Worm (Caenorhabditis elegans) whole organism, young adult: Measurements from ENCODE around the gene Y49E10.25.

Source experiments
- B0261.1 ChIP-seq: sonication (generic microtip); optimal IDR thresholded peaks from 2 replicates; lab custom pipeline; 2016; ENCODE audit warnings: mild to moderate bottlenecking, missing genetic modification characterization, moderate library complexity, missing compliant biosample characterization
- C06A6.2 ChIP-seq: fragments of 200-800 bp; sonication (Bioruptor generic); conservative IDR thresholded peaks from 2 replicates; pipeline ENCODE4 v1.3.6; 2022; ENCODE audit warnings: missing genetic modification characterization, missing compliant biosample characterization
- D2030.7 ChIP-seq: fragments of 200-800 bp; sonication (Bioruptor generic); IDR thresholded peaks from 2 replicates; pipeline ENCODE4 v1.3.6; 2022; ENCODE audit warnings: missing genetic modification reagents, missing genetic modification characterization, missing compliant biosample characterization
- F10E7.11 ChIP-seq: sonication (generic microtip); optimal IDR thresholded peaks from 2 replicates; lab custom pipeline; 2017; ENCODE audit warnings: mild to moderate bottlenecking, missing genetic modification characterization, moderate library complexity, missing compliant biosample characterization
- F22D6.2 ChIP-seq: sonication (generic microtip); optimal IDR thresholded peaks from 2 replicates; lab custom pipeline; 2016; ENCODE audit warnings: mild to moderate bottlenecking, missing genetic modification characterization, missing compliant biosample characterization
- F33H1.4 ChIP-seq: fragments of 200-800 bp; sonication (Bioruptor generic); IDR thresholded peaks from 2 replicates; pipeline ENCODE4 v1.3.6; 2022; ENCODE audit warnings: missing genetic modification reagents, missing genetic modification characterization, missing compliant biosample characterization
- F37B4.10 ChIP-seq: fragments of 200-800 bp; sonication (Bioruptor generic); IDR thresholded peaks from 2 replicates; pipeline ENCODE4 v1.3.6; 2022; ENCODE audit warnings: missing genetic modification characterization, missing compliant biosample characterization
- F57A8.1 ChIP-seq: fragments of 200-800 bp; sonication (Bioruptor generic); optimal IDR thresholded peaks from 2 replicates; lab custom pipeline; 2018; ENCODE audit warnings: mild to moderate bottlenecking, missing genetic modification characterization, moderate library complexity, missing compliant biosample characterization
- Y56A3A.18 ChIP-seq: fragments of 200-800 bp; sonication (Bioruptor generic); IDR thresholded peaks from 2 replicates; pipeline ENCODE4 v1.3.6; 2022; ENCODE audit warnings: missing genetic modification reagents, missing genetic modification characterization, missing compliant biosample characterization
- Y79H2A.3 ChIP-seq: fragments of 200-800 bp; sonication (Bioruptor generic); conservative IDR thresholded peaks from 2 replicates; pipeline ENCODE4 v1.3.6; 2022; ENCODE audit warnings: missing genetic modification reagents, missing genetic modification characterization, missing compliant biosample characterization
- Y95B8A.8 ChIP-seq: fragments of 200-800 bp; sonication (Bioruptor generic); IDR thresholded peaks from 2 replicates; pipeline ENCODE4 v1.3.6; 2022; ENCODE audit warnings: missing genetic modification reagents, missing genetic modification characterization, missing compliant biosample characterization
- ZK185.1 ChIP-seq: sonication (generic microtip); optimal IDR thresholded peaks from 2 replicates; lab custom pipeline; 2016; ENCODE audit warnings: mild to moderate bottlenecking, missing genetic modification characterization, missing compliant biosample characterization; ENCODE audit not compliant: poor library complexity, severe bottlenecking
- akir-1 ChIP-seq: fragments of 200-800 bp; sonication (Bioruptor generic); optimal IDR thresholded peaks from 2 replicates; lab custom pipeline; 2018; ENCODE audit warnings: mild to moderate bottlenecking, missing genetic modification characterization, moderate library complexity, missing compliant biosample characterization
- atf-7 ChIP-seq: sonication (generic microtip); optimal IDR thresholded peaks from 2 replicates; lab custom pipeline; 2017; ENCODE audit warnings: mild to moderate bottlenecking, missing genetic modification characterization, missing compliant biosample characterization
- athp-1 ChIP-seq: sonication (generic microtip); optimal IDR thresholded peaks from 2 replicates; lab custom pipeline; 2017; ENCODE audit warnings: mild to moderate bottlenecking, missing genetic modification characterization, missing compliant biosample characterization
- bed-1 ChIP-seq: fragments of 200-800 bp; sonication (Bioruptor generic); IDR thresholded peaks from 2 replicates; pipeline ENCODE4 v1.3.6; 2022; ENCODE audit warnings: missing genetic modification reagents, missing genetic modification characterization, missing compliant biosample characterization
- bed-2 ChIP-seq: fragments of 200-800 bp; sonication (Bioruptor generic); IDR thresholded peaks from 2 replicates; pipeline ENCODE4 v1.3.6; 2022; ENCODE audit warnings: missing genetic modification reagents, missing genetic modification characterization, missing compliant biosample characterization
- cebp-2 ChIP-seq: fragments of 200-800 bp; sonication (Bioruptor generic); IDR thresholded peaks from 2 replicates; pipeline ENCODE4 v1.3.6; 2022; ENCODE audit warnings: missing genetic modification characterization, missing compliant biosample characterization
- ceh-40 ChIP-seq: fragments of 200-800 bp; sonication (Bioruptor generic); IDR thresholded peaks from 2 replicates; pipeline ENCODE4 v1.3.6; 2022; ENCODE audit warnings: missing genetic modification characterization, missing compliant biosample characterization
- ceh-79 ChIP-seq: sonication (generic microtip); optimal IDR thresholded peaks from 2 replicates; lab custom pipeline; 2017; ENCODE audit warnings: mild to moderate bottlenecking, missing genetic modification characterization, missing compliant biosample characterization
- ceh-91 ChIP-seq: fragments of 200-800 bp; sonication (Bioruptor generic); IDR thresholded peaks from 2 replicates; pipeline ENCODE4 v1.3.6; 2022; ENCODE audit warnings: missing genetic modification reagents, missing genetic modification characterization, missing compliant biosample characterization
- chd-7 ChIP-seq: sonication (generic microtip); optimal IDR thresholded peaks from 2 replicates; lab custom pipeline; 2016; ENCODE audit warnings: mild to moderate bottlenecking, missing genetic modification characterization, moderate library complexity, missing compliant biosample characterization
- die-1 ChIP-seq: sonication (generic microtip); optimal IDR thresholded peaks from 2 replicates; lab custom pipeline; 2016; ENCODE audit warnings: missing genotype, mild to moderate bottlenecking, missing genetic modification characterization, missing compliant biosample characterization
- efl-1 ChIP-seq: fragments of 150-350 bp; optimal IDR thresholded peaks from 2 replicates; lab custom pipeline; 2014; ENCODE audit warnings: missing biosample characterization, missing genetic modification reagents, missing genetic modification characterization
- egl-44 ChIP-seq: fragments of 200-800 bp; sonication (Bioruptor generic); IDR thresholded peaks from 2 replicates; pipeline ENCODE4 v1.3.6; 2022; ENCODE audit warnings: missing genetic modification reagents, missing genetic modification characterization, missing compliant biosample characterization
- ekl-4 ChIP-seq: fragments of 200-800 bp; sonication (Bioruptor generic); IDR thresholded peaks from 2 replicates; pipeline ENCODE4 v1.3.6; 2022; ENCODE audit warnings: missing genetic modification reagents, missing genetic modification characterization, missing compliant biosample characterization
- fkh-3 ChIP-seq: sonication (generic microtip); optimal IDR thresholded peaks from 2 replicates; lab custom pipeline; 2016; ENCODE audit warnings: mild to moderate bottlenecking, missing genetic modification characterization, missing compliant biosample characterization
- hsf-1 ChIP-seq: fragments of 200-800 bp; sonication (Bioruptor generic); IDR thresholded peaks from 2 replicates; pipeline ENCODE4 v1.3.6; 2022; ENCODE audit warnings: missing genetic modification reagents, missing genetic modification characterization, missing compliant biosample characterization
- lag-1 ChIP-seq: fragments of 200-800 bp; sonication (Bioruptor generic); IDR thresholded peaks from 2 replicates; pipeline ENCODE4 v1.3.6; 2022; ENCODE audit warnings: missing genetic modification reagents, missing genetic modification characterization, missing compliant biosample characterization
- let-526 ChIP-seq: fragments of 200-800 bp; sonication (Bioruptor generic); IDR thresholded peaks from 2 replicates; pipeline ENCODE4 v1.3.6; 2022; ENCODE audit warnings: missing genetic modification reagents, missing genetic modification characterization, missing compliant biosample characterization
- lin-40 ChIP-seq: sonication (generic microtip); optimal IDR thresholded peaks from 2 replicates; lab custom pipeline; 2016; ENCODE audit warnings: missing genetic modification characterization, mild to moderate bottlenecking, missing compliant biosample characterization, missing genotype, missing genetic modification reagents
- lir-1 ChIP-seq: fragments of 200-800 bp; sonication (Bioruptor generic); conservative IDR thresholded peaks from 2 replicates; pipeline ENCODE4 v1.3.6; 2022; ENCODE audit warnings: missing genetic modification reagents, missing genetic modification characterization, missing compliant biosample characterization
- lsl-1 ChIP-seq: fragments of 200-800 bp; sonication (Bioruptor generic); optimal IDR thresholded peaks from 2 replicates; lab custom pipeline; 2018; ENCODE audit warnings: mild to moderate bottlenecking, missing genetic modification characterization, moderate library complexity, missing compliant biosample characterization
- lsy-27 ChIP-seq: sonication (generic microtip); optimal IDR thresholded peaks from 2 replicates; lab custom pipeline; 2017; ENCODE audit warnings: missing genetic modification characterization, mild to moderate bottlenecking, missing compliant biosample characterization, antibody characterized with exemption, missing genotype, borderline replicate concordance; ENCODE audit not compliant: insufficient read depth
- madf-10 ChIP-seq: sonication (generic microtip); optimal IDR thresholded peaks from 2 replicates; lab custom pipeline; 2016; ENCODE audit warnings: mild to moderate bottlenecking, missing genetic modification characterization, missing compliant biosample characterization
- madf-3 ChIP-seq: fragments of 200-800 bp; sonication (Bioruptor generic); IDR thresholded peaks from 2 replicates; pipeline ENCODE4 v1.3.6; 2022; ENCODE audit warnings: missing genetic modification reagents, missing genetic modification characterization, missing compliant biosample characterization
- mes-4 ChIP-seq: sonication (generic microtip); optimal IDR thresholded peaks from 2 replicates; lab custom pipeline; 2016; ENCODE audit warnings: missing genotype, missing genetic modification characterization, missing compliant biosample characterization
- nfya-2 ChIP-seq: fragments of 200-800 bp; sonication (Bioruptor generic); IDR thresholded peaks from 2 replicates; pipeline ENCODE4 v1.3.6; 2022; ENCODE audit warnings: missing genetic modification reagents, missing genetic modification characterization, missing compliant biosample characterization
- pbrm-1 ChIP-seq: fragments of 200-800 bp; sonication (Bioruptor generic); IDR thresholded peaks from 2 replicates; pipeline ENCODE4 v1.3.6; 2022; ENCODE audit warnings: missing genetic modification reagents, missing genetic modification characterization, missing compliant biosample characterization
- rpc-1 ChIP-seq, 2 experiments: fragments of 150-350 bp in 1 of 2; sonication (generic microtip) in 1 of 2; optimal IDR thresholded peaks; 2 replicates each; lab custom pipeline; 2014 to 2018; ENCODE audit warnings: missing biosample characterization in 1 of 2, missing genetic modification characterization in 1 of 2, missing genetic modification reagents in 1 of 2, missing genotype in 1 of 2
- sdz-38 ChIP-seq: sonication (generic microtip); optimal IDR thresholded peaks from 2 replicates; lab custom pipeline; 2016; ENCODE audit warnings: missing genotype, missing genetic modification characterization, missing compliant biosample characterization
- snpc-3.4 ChIP-seq: sonication (generic microtip); optimal IDR thresholded peaks from 2 replicates; lab custom pipeline; 2017; ENCODE audit warnings: missing genetic modification characterization, mild to moderate bottlenecking, missing compliant biosample characterization, antibody characterized with exemption, moderate library complexity, missing genotype, missing genetic modification reagents
- sptf-2 ChIP-seq: fragments of 200-800 bp; sonication (Bioruptor generic); optimal IDR thresholded peaks from 2 replicates; lab custom pipeline; 2018; ENCODE audit warnings: mild to moderate bottlenecking, missing genetic modification characterization, missing compliant biosample characterization
- tbp1 ChIP-seq: fragments of 200-800 bp; sonication (Bioruptor generic); optimal IDR thresholded peaks from 2 replicates; lab custom pipeline; 2018; ENCODE audit warnings: mild to moderate bottlenecking, missing genetic modification characterization, missing compliant biosample characterization
- tlf-1 ChIP-seq: fragments of 200-800 bp; sonication (Bioruptor generic); optimal IDR thresholded peaks from 2 replicates; lab custom pipeline; 2018; ENCODE audit warnings: mild to moderate bottlenecking, missing genetic modification characterization, missing compliant biosample characterization
- ztf-18 ChIP-seq: sonication (generic microtip); optimal IDR thresholded peaks from 2 replicates; lab custom pipeline; 2016; ENCODE audit warnings: missing genotype, mild to moderate bottlenecking, missing genetic modification characterization, missing compliant biosample characterization
- ztf-26 ChIP-seq: sonication (generic microtip); optimal IDR thresholded peaks from 2 replicates; lab custom pipeline; 2017; ENCODE audit warnings: missing genetic modification characterization, missing compliant biosample characterization

The Y49E10.25 gene

ce11 chrIII:12466310-12466709, 25.6 kb downstream of the Y49E10.25 start, which contains the start of gene pstk-1:
Gene pstk-1, plus strand, starts transcription at chrIII:12466610.
- no peak for TF ChIP-seq snpc-3.4 (tag; lab: Kevin White, UChicago)
- TF ChIP-seq chd-7 (tag; lab: Kevin White, UChicago) = no peak
- TF ChIP-seq Y95B8A.8 (GFP tag; lab: Robert Waterston, UW) = no peak
- no peak for TF ChIP-seq tbp1 (GFP tag; lab: Kevin White, UChicago)
- no peak for TF ChIP-seq F33H1.4 (GFP tag; lab: Robert Waterston, UW)
- TF ChIP-seq hsf-1 = no peak
- no peak for TF ChIP-seq Y56A3A.18
- no peak for TF ChIP-seq F57A8.1
- TF ChIP-seq lir-1 (GFP tag; lab: Robert Waterston, UW) = no peak
- no peak for TF ChIP-seq efl-1
- TF ChIP-seq lsy-27 (tag; lab: Kevin White, UChicago) = no peak
- no peak for TF ChIP-seq ekl-4 (GFP tag; lab: Robert Waterston, UW)
- no peak for TF ChIP-seq ztf-18 (tag; lab: Kevin White, UChicago)
- TF ChIP-seq madf-3 (GFP tag; lab: Robert Waterston, UW) = no peak
- TF ChIP-seq F10E7.11 = no peak
- TF ChIP-seq die-1 (tag; lab: Kevin White, UChicago) = no peak
- no peak for TF ChIP-seq rpc-1 (optimal IDR thresholded peaks at IDR 0.05; lab: Kevin White, UChicago)
- no peak for TF ChIP-seq rpc-1 (tag; optimal IDR thresholded peaks at IDR 0.05; lab: Kevin White, UChicago)
- TF ChIP-seq atf-7 = no peak
- no peak for TF ChIP-seq ceh-79
- no peak for TF ChIP-seq lag-1 (GFP tag; lab: Robert Waterston, UW)

- TF ChIP-seq bed-2 (GFP tag; lab: Robert Waterston, UW) (no peak), ZK185.1 (no peak), ceh-91 (no peak), sptf-2 (GFP tag; lab: Kevin White, UChicago) (no peak), nfya-2 (no peak), madf-10 (tag; lab: Kevin White, UChicago) (no peak), mes-4 (tag; lab: Kevin White, UChicago) (no peak), ceh-40 (GFP tag; lab: Robert Waterston, UW) (no peak), lsl-1 (GFP tag; lab: Kevin White, UChicago) (no peak), F22D6.2 (tag; lab: Kevin White, UChicago) (no peak)
Measured at ce11 chrIII:12458970-12459369, 32.9 kb downstream of the Y49E10.25 start.

- no peak for TF ChIP-seq fkh-3
- TF ChIP-seq tlf-1 (GFP tag; lab: Kevin White, UChicago) = peak; percentile 11
- TF ChIP-seq sptf-2 (GFP tag; lab: Kevin White, UChicago) = no peak
- TF ChIP-seq D2030.7 (GFP tag; lab: Robert Waterston, UW) = peak; percentile 57; the same call in 1 of the 2 replicates
- no peak for TF ChIP-seq Y79H2A.3 (GFP tag; lab: Robert Waterston, UW)
- TF ChIP-seq C06A6.2 (GFP tag; lab: Robert Waterston, UW) = no peak
- no peak for TF ChIP-seq bed-1 (GFP tag; lab: Robert Waterston, UW)
- TF ChIP-seq F37B4.10 = no peak
- TF ChIP-seq let-526 (GFP tag; lab: Robert Waterston, UW) = no peak
- TF ChIP-seq B0261.1 (tag; lab: Kevin White, UChicago) = no peak
- peak; percentile 24 for TF ChIP-seq athp-1 (tag; lab: Kevin White, UChicago)
- no peak for TF ChIP-seq lin-40 (tag; lab: Kevin White, UChicago)
- TF ChIP-seq lag-1 (GFP tag; lab: Robert Waterston, UW) = no peak
- no peak for TF ChIP-seq ztf-26
- no peak for TF ChIP-seq akir-1
- TF ChIP-seq egl-44 = no peak
- TF ChIP-seq sdz-38 (tag; lab: Kevin White, UChicago) = no peak
- 0 out of 2 replicates have a peak, but pooled peaks have one; percentile 11 for TF ChIP-seq pbrm-1
- TF ChIP-seq cebp-2 (GFP tag; lab: Robert Waterston, UW) = no peak
Measured at ce11 chrIII:12456801-12457647, 34.9 kb downstream of the Y49E10.25 start, which contains the start of the genes scav-3 and Y49E10.21. Gene scav-3, minus strand, starts transcription at chrIII:12456850. Gene Y49E10.21, plus strand, starts transcription at chrIII:12457597.
